Worm (Caenorhabditis elegans) whole organism, young adult: ENCODE results near the gene gcy-34.

Experiments used
- B0336.3 ChIP-seq: fragments of 200-800 bp; sonication (Bioruptor generic); IDR thresholded peaks from 2 replicates; pipeline ENCODE4 v1.3.6; 2022; ENCODE audit warnings: missing genetic modification characterization, missing compliant biosample characterization
- D2030.7 ChIP-seq: fragments of 200-800 bp; sonication (Bioruptor generic); IDR thresholded peaks from 2 replicates; pipeline ENCODE4 v1.3.6; 2022; ENCODE audit warnings: missing genetic modification reagents, missing genetic modification characterization, missing compliant biosample characterization
- F23B12.7 ChIP-seq: sonication (generic microtip); optimal IDR thresholded peaks from 2 replicates; lab custom pipeline; 2017; ENCODE audit warnings: missing genetic modification characterization, mild to moderate bottlenecking, missing compliant biosample characterization, antibody characterized with exemption, moderate library complexity; ENCODE audit not compliant: insufficient read depth
- F57C9.4 ChIP-seq: sonication (generic microtip); optimal IDR thresholded peaks from 2 replicates; lab custom pipeline; 2017; ENCODE audit warnings: mild to moderate bottlenecking, missing genetic modification characterization, missing compliant biosample characterization
- Y53F4B.3 ChIP-seq: fragments of 200-800 bp; sonication (Bioruptor generic); IDR thresholded peaks from 2 replicates; pipeline ENCODE4 v1.3.6; 2022; ENCODE audit warnings: missing genetic modification reagents, missing genetic modification characterization, missing compliant biosample characterization
- Y53G8AR.9 ChIP-seq: fragments of 200-800 bp; sonication (Bioruptor generic); conservative IDR thresholded peaks from 2 replicates; pipeline ENCODE4 v1.3.6; 2022; ENCODE audit warnings: missing genetic modification reagents, missing genetic modification characterization, missing compliant biosample characterization
- Y79H2A.3 ChIP-seq: fragments of 200-800 bp; sonication (Bioruptor generic); conservative IDR thresholded peaks from 2 replicates; pipeline ENCODE4 v1.3.6; 2022; ENCODE audit warnings: missing genetic modification reagents, missing genetic modification characterization, missing compliant biosample characterization
- Y95B8A.8 ChIP-seq: fragments of 200-800 bp; sonication (Bioruptor generic); IDR thresholded peaks from 2 replicates; pipeline ENCODE4 v1.3.6; 2022; ENCODE audit warnings: missing genetic modification reagents, missing genetic modification characterization, missing compliant biosample characterization
- ZK185.1 ChIP-seq: sonication (generic microtip); optimal IDR thresholded peaks from 2 replicates; lab custom pipeline; 2016; ENCODE audit warnings: mild to moderate bottlenecking, missing genetic modification characterization, missing compliant biosample characterization; ENCODE audit not compliant: poor library complexity, severe bottlenecking
- attf-5 ChIP-seq: fragments of 200-800 bp; sonication (Bioruptor generic); optimal IDR thresholded peaks from 2 replicates; lab custom pipeline; 2018; ENCODE audit warnings: mild to moderate bottlenecking, missing genetic modification characterization, missing compliant biosample characterization
- ccch-3 ChIP-seq: fragments of 200-800 bp; sonication (Bioruptor generic); optimal IDR thresholded peaks from 2 replicates; lab custom pipeline; 2018; ENCODE audit warnings: mild to moderate bottlenecking, missing genetic modification characterization, missing compliant biosample characterization
- cebp-1 ChIP-seq, 2 experiments: fragments of 200-800 bp in 1 of 2; sonication (Bioruptor generic) in 1 of 2; sonication (generic microtip) in 1 of 2; IDR thresholded peaks in 1 of 2; optimal IDR thresholded peaks in 1 of 2; 2 replicates each; pipeline versions ENCODE4 v1.3.6 to Lab custom; 2017 to 2022; ENCODE audit warnings: missing compliant biosample characterization in 2 of 2, missing genetic modification characterization in 2 of 2, mild to moderate bottlenecking in 1 of 2, missing genetic modification reagents in 1 of 2, moderate library complexity in 1 of 2
- ceh-100 ChIP-seq: fragments of 200-800 bp; sonication (Bioruptor generic); IDR thresholded peaks from 2 replicates; pipeline ENCODE4 v1.3.6; 2022; ENCODE audit warnings: missing genetic modification reagents, missing genetic modification characterization, missing compliant biosample characterization
- die-1 ChIP-seq: sonication (generic microtip); optimal IDR thresholded peaks from 2 replicates; lab custom pipeline; 2016; ENCODE audit warnings: missing genotype, mild to moderate bottlenecking, missing genetic modification characterization, missing compliant biosample characterization
- dpff-1 ChIP-seq: sonication (generic microtip); optimal IDR thresholded peaks from 2 replicates; lab custom pipeline; 2017; ENCODE audit warnings: mild to moderate bottlenecking, missing genetic modification characterization, missing compliant biosample characterization
- efl-1 ChIP-seq: fragments of 150-350 bp; optimal IDR thresholded peaks from 2 replicates; lab custom pipeline; 2014; ENCODE audit warnings: missing biosample characterization, missing genetic modification reagents, missing genetic modification characterization
- egrh-3 ChIP-seq: fragments of 200-800 bp; sonication (Bioruptor generic); IDR thresholded peaks from 2 replicates; pipeline ENCODE4 v1.3.6; 2022; ENCODE audit warnings: missing genetic modification reagents, missing genetic modification characterization, missing compliant biosample characterization
- ekl-4 ChIP-seq: fragments of 200-800 bp; sonication (Bioruptor generic); IDR thresholded peaks from 2 replicates; pipeline ENCODE4 v1.3.6; 2022; ENCODE audit warnings: missing genetic modification reagents, missing genetic modification characterization, missing compliant biosample characterization
- ets-4 ChIP-seq: fragments of 200-800 bp; sonication (Bioruptor generic); optimal IDR thresholded peaks from 2 replicates; lab custom pipeline; 2018; ENCODE audit warnings: mild to moderate bottlenecking, missing genetic modification characterization, missing compliant biosample characterization
- lag-1 ChIP-seq: fragments of 200-800 bp; sonication (Bioruptor generic); IDR thresholded peaks from 2 replicates; pipeline ENCODE4 v1.3.6; 2022; ENCODE audit warnings: missing genetic modification reagents, missing genetic modification characterization, missing compliant biosample characterization
- let-526 ChIP-seq: fragments of 200-800 bp; sonication (Bioruptor generic); IDR thresholded peaks from 2 replicates; pipeline ENCODE4 v1.3.6; 2022; ENCODE audit warnings: missing genetic modification reagents, missing genetic modification characterization, missing compliant biosample characterization
- lin-40 ChIP-seq: sonication (generic microtip); optimal IDR thresholded peaks from 2 replicates; lab custom pipeline; 2016; ENCODE audit warnings: missing genetic modification characterization, mild to moderate bottlenecking, missing compliant biosample characterization, missing genotype, missing genetic modification reagents
- madf-10 ChIP-seq: sonication (generic microtip); optimal IDR thresholded peaks from 2 replicates; lab custom pipeline; 2016; ENCODE audit warnings: mild to moderate bottlenecking, missing genetic modification characterization, missing compliant biosample characterization
- nhr-27 ChIP-seq: fragments of 200-800 bp; sonication (Bioruptor generic); optimal IDR thresholded peaks from 2 replicates; lab custom pipeline; 2018; ENCODE audit warnings: mild to moderate bottlenecking, missing genetic modification characterization, moderate library complexity, missing compliant biosample characterization
- rcor-1 ChIP-seq: fragments of 200-800 bp; sonication (Bioruptor generic); IDR thresholded peaks from 2 replicates; pipeline ENCODE4 v1.3.6; 2022; ENCODE audit warnings: missing genetic modification reagents, missing genetic modification characterization, missing compliant biosample characterization
- rpc-1 ChIP-seq, 2 experiments: fragments of 150-350 bp in 1 of 2; sonication (generic microtip) in 1 of 2; optimal IDR thresholded peaks; 2 replicates each; lab custom pipeline; 2014 to 2018; ENCODE audit warnings: missing biosample characterization in 1 of 2, missing genetic modification characterization in 1 of 2, missing genetic modification reagents in 1 of 2, missing genotype in 1 of 2
- sdz-38 ChIP-seq: sonication (generic microtip); optimal IDR thresholded peaks from 2 replicates; lab custom pipeline; 2016; ENCODE audit warnings: missing genotype, missing genetic modification characterization, missing compliant biosample characterization
- sptf-2 ChIP-seq: fragments of 200-800 bp; sonication (Bioruptor generic); optimal IDR thresholded peaks from 2 replicates; lab custom pipeline; 2018; ENCODE audit warnings: mild to moderate bottlenecking, missing genetic modification characterization, missing compliant biosample characterization
- ztf-18 ChIP-seq: sonication (generic microtip); optimal IDR thresholded peaks from 2 replicates; lab custom pipeline; 2016; ENCODE audit warnings: missing genotype, mild to moderate bottlenecking, missing genetic modification characterization, missing compliant biosample characterization
- ztf-22 ChIP-seq: fragments of 200-800 bp; sonication (Bioruptor generic); optimal IDR thresholded peaks from 2 replicates; lab custom pipeline; 2018; ENCODE audit warnings: mild to moderate bottlenecking, missing genetic modification characterization, moderate library complexity, missing compliant biosample characterization
- ztf-26 ChIP-seq: sonication (generic microtip); optimal IDR thresholded peaks from 2 replicates; lab custom pipeline; 2017; ENCODE audit warnings: missing genetic modification characterization, missing compliant biosample characterization

gcy-34 gene

DNA sequence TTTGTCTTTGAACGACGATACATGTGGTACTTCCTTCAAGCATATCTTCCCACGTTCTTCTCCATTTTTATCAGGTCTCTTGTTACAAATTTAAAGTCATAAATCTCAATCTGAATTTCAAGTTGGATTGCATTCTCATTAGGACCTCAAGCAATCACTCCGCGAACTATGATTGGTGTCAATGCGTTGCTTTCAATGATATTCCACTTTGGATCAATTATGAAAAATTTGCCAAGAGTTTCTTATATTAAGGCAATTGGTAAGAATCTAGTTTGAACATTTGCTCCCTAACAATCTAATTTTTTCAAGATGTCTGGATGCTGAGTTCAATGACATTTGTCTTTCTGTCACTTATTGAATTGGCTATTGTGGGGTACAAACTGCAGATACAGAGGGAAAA lies 43.5 kb downstream of the gcy-34 start:
- TF ChIP-seq dpff-1 (tag; lab: Kevin White, UChicago) (no peak), sptf-2 (no peak), Y95B8A.8 (no peak), B0336.3 (GFP tag; lab: Robert Waterston, UW) (no peak), ets-4 (GFP tag; lab: Kevin White, UChicago) (no peak), egrh-3 (GFP tag; lab: Robert Waterston, UW) (no peak), ZK185.1 (tag; lab: Kevin White, UChicago) (no peak), ztf-22 (GFP tag; lab: Kevin White, UChicago) (no peak), nhr-27 (no peak), let-526 (no peak), cebp-1 (GFP tag; IDR thresholded peaks at IDR 0.05; lab: Robert Waterston, UW) (no peak), cebp-1 (tag; optimal IDR thresholded peaks at IDR 0.05; lab: Kevin White, UChicago) (no peak), lag-1 (GFP tag; lab: Robert Waterston, UW) (no peak), F57C9.4 (tag; lab: Kevin White, UChicago) (no peak), F23B12.7 (tag; lab: Kevin White, UChicago) (no peak), efl-1 (GFP tag; lab: Kevin White, UChicago) (no peak), ekl-4 (GFP tag; lab: Robert Waterston, UW) (no peak)

- no peak for TF ChIP-seq ekl-4 (GFP tag; lab: Robert Waterston, UW)
These were observed 45.9 kb downstream of the gcy-34 start, which contains the start of the genes str-4 and lgc-48 for ce11 chrV:13339633-13340290. TSS of gene str-4 (minus strand) at chrV:13339733. TSS of gene lgc-48 (plus strand) at chrV:13340240.

ce11 chrV:13338037-13338436 lies 47.7 kb downstream of the gcy-34 start:
- TF ChIP-seq rcor-1 (GFP tag; lab: Robert Waterston, UW): no peak
- no peak for TF ChIP-seq die-1 (tag; lab: Kevin White, UChicago)
- TF ChIP-seq rpc-1 (optimal IDR thresholded peaks at IDR 0.05; lab: Kevin White, UChicago): no peak
- no peak for TF ChIP-seq rpc-1 (tag; optimal IDR thresholded peaks at IDR 0.05; lab: Kevin White, UChicago)
- TF ChIP-seq attf-5 (GFP tag; lab: Kevin White, UChicago): no peak
- TF ChIP-seq sdz-38 (tag; lab: Kevin White, UChicago): no peak
- TF ChIP-seq ccch-3 (GFP tag; lab: Kevin White, UChicago): no peak
- no peak for TF ChIP-seq lin-40 (tag; lab: Kevin White, UChicago)
- no peak for TF ChIP-seq ceh-100 (GFP tag; lab: Robert Waterston, UW)
- TF ChIP-seq ztf-26 (tag; lab: Kevin White, UChicago): no peak
- no peak for TF ChIP-seq D2030.7 (GFP tag; lab: Robert Waterston, UW)
- TF ChIP-seq Y79H2A.3 (GFP tag; lab: Robert Waterston, UW): no peak
- TF ChIP-seq ztf-18 (tag; lab: Kevin White, UChicago): no peak
- TF ChIP-seq madf-10: no peak
- TF ChIP-seq, all 124 proteins: peak for 0

DNA sequence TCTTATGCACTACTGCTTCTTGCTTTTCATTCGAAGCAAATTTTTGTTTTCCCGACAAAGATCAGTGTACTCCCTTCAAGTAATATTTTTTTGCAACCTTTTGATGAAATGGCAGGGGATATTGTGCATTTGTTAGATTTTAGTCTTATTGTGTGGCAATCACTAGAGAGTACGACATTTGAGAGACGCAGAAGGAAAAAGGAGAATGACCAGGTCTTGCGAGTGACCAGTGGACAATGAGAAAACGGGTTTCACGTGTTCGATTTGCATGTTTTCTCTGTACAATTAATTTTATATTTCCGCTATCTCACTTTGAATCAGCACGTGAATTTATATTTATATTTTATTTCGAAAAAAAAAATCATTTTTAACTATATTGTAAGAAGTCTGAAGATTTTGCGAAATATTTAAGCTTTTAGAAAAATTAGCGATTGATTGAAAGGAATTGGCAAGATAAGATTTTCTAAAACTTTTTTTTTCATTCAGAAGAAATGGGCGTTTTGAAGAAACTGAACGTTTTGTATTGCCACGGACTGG lies 49.7 kb downstream of the gcy-34 start, which contains the start of gene C50B6.9:
Gene C50B6.9, plus strand, starts transcription at position 487 of the 537 bp plus-strand sequence.
- TF ChIP-seq Y53F4B.3 (no peak), Y53G8AR.9 (GFP tag; lab: Robert Waterston, UW) (no peak), ceh-100 (GFP tag; lab: Robert Waterston, UW) (no peak), dpff-1 (tag; lab: Kevin White, UChicago) (no peak)
